Worm (Caenorhabditis elegans) whole organism, early embryonic: Measurements from ENCODE around the gene tmd-2.

ENCODE experiments used
- ama-1 ChIP-seq: fragments of 150-350 bp; optimal IDR thresholded peaks from 2 replicates; lab custom pipeline; 2014
- ets-7 ChIP-seq: sonication (generic microtip); optimal IDR thresholded peaks from 2 replicates; lab custom pipeline; 2016; ENCODE audit warnings: missing genotype, missing genetic modification characterization, missing compliant biosample characterization
- tbx-37 ChIP-seq: fragments of 200-800 bp; sonication (Bioruptor generic); conservative IDR thresholded peaks from 2 replicates; pipeline ENCODE4 v1.3.6; 2022; ENCODE audit warnings: missing genetic modification reagents, missing genetic modification characterization, missing compliant biosample characterization

ce11 chrV:8387056-8387455 is 52.6 kb downstream of the tmd-2 start, which contains the start of gene gcy-7:
- TF ChIP-seq ama-1 (lab: Kevin White, UChicago), result no peak
- no peak for TF ChIP-seq tbx-37 (GFP tag; lab: Robert Waterston, UW)
- TF ChIP-seq ets-7 (tag; lab: Kevin White, UChicago), result no peak
